Fruit fly (Drosophila melanogaster): ENCODE data around the gene bigmax.

The bigmax gene

dm6 chr3R:27293065-27293464, 4.7 kb upstream of the bigmax start (continued):
- TF ChIP-seq CG18262 (tag; optimal IDR thresholded peaks at IDR 0.05): no peak
- no peak for TF ChIP-seq knrl (GFP tag; IDR thresholded peaks at IDR 0.05; ENCODE audit: partially characterized antibody)
- TF ChIP-seq CG4424 (GFP tag; optimal IDR thresholded peaks at IDR 0.05): no peak
- TF ChIP-seq mirr (GFP tag; optimal IDR thresholded peaks at IDR 0.05): peak; percentile 6
- TF ChIP-seq YL-1 (GFP tag; optimal IDR thresholded peaks at IDR 0.05): no peak
- TF ChIP-seq inv (GFP tag; IDR thresholded peaks at IDR 0.05; ENCODE audit: partially characterized antibody): no peak
- no peak for TF ChIP-seq CG1603 (tag; optimal IDR thresholded peaks at IDR 0.05)
- no peak for TF ChIP-seq crol (GFP tag; IDR thresholded peaks at IDR 0.05)
- TF ChIP-seq Max (GFP tag; optimal IDR thresholded peaks at IDR 0.05): no peak
- TF ChIP-seq CG13894 (tag; optimal IDR thresholded peaks at IDR 0.05): peak; percentile 18
- peak; percentile 91 for TF ChIP-seq sug (tag; optimal IDR thresholded peaks at IDR 0.05)
- no peak for TF ChIP-seq jigr1 (GFP tag; IDR thresholded peaks at IDR 0.05)
- TF ChIP-seq Asciz (GFP tag; optimal IDR thresholded peaks at IDR 0.05): no peak
- TF ChIP-seq ase (GFP tag; IDR thresholded peaks at IDR 0.05): no peak
- TF ChIP-seq lov (optimal IDR thresholded peaks at IDR 0.05): no peak
- no peak for TF ChIP-seq lov (GFP tag; IDR thresholded peaks at IDR 0.05)
- peak; percentile 100 for TF ChIP-seq cwo (GFP tag; optimal IDR thresholded peaks at IDR 0.05)
- TF ChIP-seq pum (GFP tag; optimal IDR thresholded peaks at IDR 0.05): no peak
- TF ChIP-seq CG14014 (GFP tag; IDR thresholded peaks at IDR 0.05): no peak
- no peak for TF ChIP-seq CG14441 (GFP tag; IDR thresholded peaks at IDR 0.05)
- no peak for TF ChIP-seq CHES-1-like (GFP tag; optimal IDR thresholded peaks at IDR 0.05)
- TF ChIP-seq CG15479 (GFP tag; optimal IDR thresholded peaks at IDR 0.05): no peak
- no peak for TF ChIP-seq Camta (GFP tag; optimal IDR thresholded peaks at IDR 0.05)
- TF ChIP-seq CG12236 (GFP tag; optimal IDR thresholded peaks at IDR 0.05): no peak
- TF ChIP-seq pnt (GFP tag; optimal IDR thresholded peaks at IDR 0.05): no peak
- TF ChIP-seq Nf-YB (GFP tag; optimal IDR thresholded peaks at IDR 0.05): no peak
- no peak for TF ChIP-seq CG31441 (GFP tag; IDR thresholded peaks at IDR 0.05)
- TF ChIP-seq Hr51 (GFP tag; optimal IDR thresholded peaks at IDR 0.05): no peak
- TF ChIP-seq Usf (GFP tag; optimal IDR thresholded peaks at IDR 0.05): no peak
- TF ChIP-seq unpg (GFP tag; optimal IDR thresholded peaks at IDR 0.05): no peak
- TF ChIP-seq fd96Cb (tag; optimal IDR thresholded peaks at IDR 0.05): no peak
- TF ChIP-seq ssp (GFP tag; IDR thresholded peaks at IDR 0.05): no peak
- no peak for TF ChIP-seq CG13287 (GFP tag; IDR thresholded peaks at IDR 0.05; ENCODE audit: partially characterized antibody)
- no peak for TF ChIP-seq CG2678 (tag; optimal IDR thresholded peaks at IDR 0.05)
- TF ChIP-seq dysf (GFP tag; IDR thresholded peaks at IDR 0.05): no peak
- TF ChIP-seq CG7928 (GFP tag; optimal IDR thresholded peaks at IDR 0.05): no peak
- no peak for TF ChIP-seq CG16863 (GFP tag; optimal IDR thresholded peaks at IDR 0.05)
- no peak for TF ChIP-seq sisA (GFP tag; IDR thresholded peaks at IDR 0.05)
- no peak for TF ChIP-seq CG33557 (GFP tag; optimal IDR thresholded peaks at IDR 0.05)
- no peak for TF ChIP-seq CTCF (GFP tag; optimal IDR thresholded peaks at IDR 0.05)
- TF ChIP-seq Fer1 (GFP tag; optimal IDR thresholded peaks at IDR 0.05): no peak
- peak; percentile 70 for TF ChIP-seq exex (tag; optimal IDR thresholded peaks at IDR 0.05)
- no peak for TF ChIP-seq CG12219 (GFP tag; optimal IDR thresholded peaks at IDR 0.05)
- TF ChIP-seq ato (GFP tag; IDR thresholded peaks at IDR 0.05; ENCODE audit: partially characterized antibody): no peak
- no peak for TF ChIP-seq nom (GFP tag; optimal IDR thresholded peaks at IDR 0.05)
- peak; percentile 36 for TF ChIP-seq CG8478 (optimal IDR thresholded peaks at IDR 0.05)
- no peak for TF ChIP-seq CG6813 (GFP tag; optimal IDR thresholded peaks at IDR 0.05)
- no peak for TF ChIP-seq z (GFP tag; IDR thresholded peaks at IDR 0.05)
- TF ChIP-seq lmd (GFP tag; IDR thresholded peaks at IDR 0.05): no peak
- TF ChIP-seq Opbp (GFP tag; IDR thresholded peaks at IDR 0.05; ENCODE audit: partially characterized antibody): no peak
- no peak for TF ChIP-seq E2f1 (GFP tag; IDR thresholded peaks at IDR 0.05)
- TF ChIP-seq unc-4 (GFP tag; IDR thresholded peaks at IDR 0.05; ENCODE audit: partially characterized antibody): no peak

All from whole organism, embryonic.